Worm (Caenorhabditis elegans): ENCODE results near the gene F28B12.6.

ce11 chrII:5955638-5956167 is 15.0 kb downstream of the F28B12.6 start:
- TF ChIP-seq mdl-1 (tag; optimal IDR thresholded peaks at IDR 0.05): no peak
- TF ChIP-seq nfya-1 (tag; optimal IDR thresholded peaks at IDR 0.05; ENCODE audit: insufficient read depth): peak; percentile 14
- no peak for TF ChIP-seq nhr-23 (tag; optimal IDR thresholded peaks at IDR 0.05)
- TF ChIP-seq lin-39 (tag; optimal IDR thresholded peaks at IDR 0.05): peak; percentile 39
- no peak for TF ChIP-seq nhr-77 (tag; optimal IDR thresholded peaks at IDR 0.05)
- no peak for TF ChIP-seq ceh-9 (tag; optimal IDR thresholded peaks at IDR 0.05)
